Worm (Caenorhabditis elegans) whole organism, mixed stage, embryonic: ENCODE results near the gene F49C5.9.

Source experiments
- tbx-8 ChIP-seq: fragments of 200-800 bp; sonication (Bioruptor generic); optimal IDR thresholded peaks from 2 replicates; lab custom pipeline; 2018; ENCODE audit warnings: mild to moderate bottlenecking, missing genetic modification characterization, moderate library complexity, missing compliant biosample characterization
- ztf-11 ChIP-seq: fragments of 150-350 bp; optimal IDR thresholded peaks from 2 replicates; lab custom pipeline; 2014; ENCODE audit warnings: missing biosample characterization, missing genetic modification characterization

- TF ChIP-seq tbx-8 (GFP tag; lab: Kevin White, UChicago) = no peak
- TF ChIP-seq ztf-11 (tag; lab: Kevin White, UChicago) = no peak
Measured at ce11 chrII:12519616-12520015, 24.8 kb downstream of the F49C5.9 start, which contains the start of gene ceh-99.
